Fruit fly (Drosophila melanogaster) whole organism, larva: ENCODE data around the gene Tsp86D.
A peak's percentile ranks its signal among the peaks of the same experiment; 100 is the strongest.

Experiments used
- noc ChIP-seq: fragments of 200-800 bp; sonication (Bioruptor generic); optimal IDR thresholded peaks from 3 replicates; lab custom pipeline; 2019; ENCODE audit warnings: missing biosample characterization, mild to moderate bottlenecking, missing genetic modification characterization, moderate library complexity

Tsp86D gene

DNA sequence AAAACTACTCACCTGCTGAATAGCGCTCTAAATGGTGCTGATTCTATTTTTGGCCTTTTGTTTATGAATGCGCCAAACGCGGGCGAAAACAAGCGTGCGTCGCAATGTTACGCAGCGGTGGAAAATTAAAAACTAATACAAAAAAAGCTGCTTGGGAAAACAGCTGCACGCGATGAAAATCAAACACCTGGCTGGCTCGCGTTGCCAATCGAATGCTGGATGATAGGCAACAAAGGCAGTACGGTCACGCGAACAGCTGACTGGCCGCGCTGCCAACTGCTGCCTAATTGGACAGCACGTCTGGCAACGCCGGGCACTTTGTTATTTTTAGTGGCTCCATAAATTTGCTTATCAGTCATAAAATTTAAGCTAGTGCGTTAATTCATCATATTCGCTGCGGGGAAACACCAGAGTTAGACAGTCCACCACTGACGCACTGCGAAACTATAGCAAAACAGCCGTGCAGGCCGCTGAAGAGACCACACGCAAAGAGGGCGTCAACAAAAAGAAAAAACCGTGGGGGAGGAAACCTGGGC, at the start of gene Tsp86D, which contains the start of gene SelR:
Gene Tsp86D (plus strand): TSS at position 282 of the 536 bp plus-strand sequence.
Gene SelR (minus strand): TSS at position 216 of the 536 bp plus-strand sequence.
- peak; percentile 92 for TF ChIP-seq noc

DNA sequence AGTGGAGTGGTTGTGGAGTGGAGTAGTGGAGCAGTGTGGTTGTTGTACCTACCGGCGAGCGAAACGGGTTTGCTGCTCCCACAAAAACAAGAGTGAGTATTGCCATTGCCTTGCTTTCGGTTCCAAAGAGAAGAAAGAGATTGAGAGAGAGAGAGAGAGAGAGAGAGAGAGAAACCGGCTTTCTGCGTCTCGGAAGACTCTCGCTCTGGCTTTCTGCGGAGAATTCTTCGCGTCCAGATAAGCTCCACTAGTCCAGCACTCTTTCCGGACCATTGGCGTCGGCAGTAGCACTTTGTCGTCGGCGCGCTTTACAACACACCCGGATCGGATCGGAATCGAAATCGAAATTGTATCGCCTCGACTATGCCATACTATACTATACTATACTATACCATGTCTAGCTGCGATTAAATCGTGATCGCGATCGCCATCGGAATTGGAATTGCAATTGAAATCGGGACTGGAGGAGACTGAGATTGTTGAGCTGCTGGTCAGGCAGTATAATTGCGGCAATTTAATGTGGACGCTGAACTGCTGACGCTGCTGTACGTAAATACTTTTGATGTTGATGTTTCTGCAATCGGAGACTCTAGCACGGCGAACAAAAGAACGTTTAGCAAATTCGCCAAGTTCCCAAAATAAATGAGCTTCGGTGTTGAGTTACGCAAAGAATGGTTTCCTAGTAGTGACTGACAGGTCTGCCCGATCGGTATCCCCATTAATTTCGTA, 41.5 kb upstream of the Tsp86D start, which contains the start of gene Cad86C:
Gene Cad86C (plus strand): TSS at position 284 of the 729 bp plus-strand sequence.
- TF ChIP-seq noc = no peak

DNA sequence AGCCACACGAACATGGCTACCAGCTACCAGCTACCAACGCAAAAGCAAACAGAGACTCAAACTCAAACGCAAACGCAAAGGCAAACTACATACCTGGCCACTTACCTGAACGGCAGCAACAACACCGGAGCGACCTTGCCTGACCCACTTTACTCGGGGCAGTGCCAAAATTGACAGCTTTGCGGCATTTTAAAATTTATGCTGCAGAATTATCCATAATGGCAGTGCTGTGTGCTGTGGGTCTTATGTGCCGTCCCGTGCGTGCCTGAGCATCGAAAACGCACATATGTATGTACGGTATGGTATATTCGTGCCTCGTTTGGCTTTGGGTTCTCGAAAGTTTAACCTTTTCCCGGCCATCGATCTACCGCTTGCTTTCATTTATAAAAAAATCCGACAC, 39.8 kb upstream of the Tsp86D start:
- no peak for TF ChIP-seq noc

DNA sequence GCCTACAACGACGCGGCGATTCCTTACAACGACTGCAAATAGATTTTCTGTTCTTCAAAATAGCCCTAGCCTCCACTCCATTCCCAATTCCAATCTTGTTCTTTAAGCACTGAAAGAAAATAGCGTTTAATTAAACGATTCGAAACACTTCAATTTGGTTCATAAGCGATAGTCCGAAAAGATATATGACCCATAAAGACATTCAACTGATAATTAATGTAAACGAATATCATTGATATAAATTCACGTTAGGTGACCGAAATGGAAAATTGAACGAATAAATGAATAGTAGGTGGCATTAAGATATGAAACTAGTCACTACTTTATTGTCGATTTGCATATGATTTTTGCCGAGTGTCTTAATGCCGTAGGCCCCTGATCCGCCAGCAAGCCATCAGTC, 38.8 kb upstream of the Tsp86D start:
- TF ChIP-seq noc = no peak

DNA sequence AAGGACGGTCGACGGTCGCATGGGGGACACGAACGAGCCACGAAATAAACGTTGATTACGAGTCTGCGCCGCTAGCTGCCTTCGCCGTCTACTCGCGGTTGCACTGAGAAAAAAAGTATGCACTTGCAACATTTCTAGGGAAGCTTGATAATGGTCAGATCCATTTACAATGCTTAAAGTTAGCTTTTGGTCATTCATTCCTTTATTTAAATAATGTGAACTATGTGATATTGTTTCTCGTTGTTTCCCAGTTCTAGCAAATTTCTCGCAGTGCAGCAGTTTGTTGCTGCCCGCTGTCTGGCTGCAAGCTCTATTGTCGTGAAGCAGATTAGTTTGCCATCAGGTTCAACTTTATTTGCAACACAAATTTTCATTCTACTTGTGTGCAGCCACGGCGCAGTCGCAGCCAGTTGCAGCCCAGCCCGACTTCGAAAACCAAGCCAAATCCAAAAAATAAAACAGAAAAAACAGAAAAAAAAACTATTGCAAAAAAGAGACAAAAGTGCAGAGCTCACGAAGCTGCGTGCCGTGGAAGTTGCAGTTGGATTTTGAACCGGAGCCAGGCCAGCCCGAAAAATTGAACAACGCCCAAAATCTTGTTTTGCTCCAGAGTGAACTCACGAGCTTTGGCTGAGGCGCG, 35.9 kb upstream of the Tsp86D start:
- no peak for TF ChIP-seq noc

DNA sequence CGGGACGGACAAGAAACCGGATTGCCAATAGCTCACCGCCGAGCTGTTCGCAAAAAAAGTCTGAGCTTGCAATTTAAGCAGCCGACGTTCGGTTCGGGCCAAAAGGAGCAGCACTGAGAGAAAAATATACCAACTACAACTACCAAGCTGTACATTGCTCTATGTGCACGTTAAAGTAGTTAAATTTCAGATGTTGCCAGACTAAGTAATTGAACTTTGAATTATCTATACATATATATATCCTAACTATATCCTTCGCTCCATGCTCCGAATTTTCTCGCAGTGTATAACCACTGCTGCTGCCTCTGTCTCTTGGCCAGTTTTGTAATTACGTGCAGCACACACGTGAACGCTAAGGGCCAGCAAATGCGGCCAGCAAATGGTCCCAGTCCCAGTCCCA, 33.6 kb upstream of the Tsp86D start:
- no peak for TF ChIP-seq noc

DNA sequence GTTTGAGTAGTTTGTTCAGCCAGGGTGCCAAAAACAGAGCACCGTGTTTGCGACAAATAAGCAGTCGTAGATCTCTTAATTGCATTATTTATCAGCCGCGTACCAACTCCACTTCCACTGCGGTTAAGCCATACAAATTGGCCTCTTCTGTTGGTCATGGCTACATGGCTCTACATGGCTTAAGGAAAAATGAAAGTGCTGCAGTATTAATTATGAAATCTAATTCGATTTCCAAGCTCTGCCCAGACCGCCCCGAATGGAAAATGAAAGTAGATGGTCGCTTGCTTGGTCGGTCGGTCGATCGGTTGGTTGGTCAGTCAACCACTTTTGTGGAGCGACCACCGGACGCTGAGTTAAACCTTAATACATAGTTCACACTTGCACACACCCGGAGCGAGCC, 31.6 kb upstream of the Tsp86D start:
- no peak for TF ChIP-seq noc

DNA sequence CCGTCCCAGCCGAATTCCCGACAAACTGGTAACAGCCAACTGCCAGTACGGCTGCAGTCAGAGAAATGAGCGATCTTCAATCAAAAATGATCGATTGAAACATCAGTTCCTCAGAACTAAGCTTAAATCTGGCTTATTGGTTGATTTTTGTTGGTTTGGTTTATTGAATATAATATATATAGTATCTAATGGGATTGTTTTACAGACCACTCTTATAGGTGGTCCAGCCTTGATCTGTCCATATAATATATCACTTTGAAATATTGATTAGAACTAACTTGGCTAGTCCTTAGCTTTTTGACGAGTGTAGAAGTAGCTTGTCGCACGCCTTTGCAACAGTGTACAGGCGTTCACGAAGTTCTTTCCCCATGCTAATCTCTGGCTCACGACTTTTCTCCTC, 26.1 kb upstream of the Tsp86D start:
- TF ChIP-seq noc = no peak

DNA sequence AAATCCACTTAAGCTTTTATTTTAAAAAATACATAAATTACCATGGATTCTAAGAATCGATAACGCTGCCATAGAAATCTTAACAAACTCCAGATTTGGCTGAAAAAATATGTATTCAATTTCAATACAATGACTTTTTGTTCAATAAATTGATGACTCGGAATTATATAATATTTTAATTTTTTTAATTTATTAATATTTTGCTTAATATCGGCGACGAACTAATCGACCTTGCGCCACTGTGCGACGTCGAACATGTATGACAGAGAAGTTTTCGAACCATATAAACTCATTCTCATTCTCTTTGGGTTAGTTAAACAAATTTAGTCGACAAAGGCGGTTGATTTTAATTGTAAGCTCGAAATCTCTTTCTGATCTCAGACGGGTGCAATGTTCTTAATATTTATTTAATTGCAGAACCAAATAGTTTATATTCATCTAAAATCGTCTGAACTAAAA, 19.0 kb upstream of the Tsp86D start, which contains the start of gene CG42394:
Gene CG42394 (plus strand): TSS at position 311 of the 459 bp plus-strand sequence.
- peak; percentile 86 for TF ChIP-seq noc

DNA sequence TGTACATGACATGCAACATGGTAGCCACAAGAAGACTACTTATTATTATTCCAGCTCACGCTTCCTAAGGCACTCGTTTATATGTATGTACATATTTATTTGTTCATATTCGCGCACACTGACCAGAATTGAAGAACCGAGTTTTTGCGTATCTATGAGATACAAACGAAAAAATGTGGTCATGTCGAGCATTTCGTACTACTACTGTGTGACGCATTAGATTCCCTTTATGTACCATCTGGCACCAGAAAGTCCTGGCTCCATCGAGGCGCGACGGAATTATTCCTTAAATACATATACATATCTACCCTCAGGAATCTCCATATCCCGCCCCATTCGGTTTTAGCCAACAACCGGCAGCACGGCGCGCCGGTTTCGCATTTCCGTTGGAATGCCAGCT, 17.9 kb upstream of the Tsp86D start:
- no peak for TF ChIP-seq noc

DNA sequence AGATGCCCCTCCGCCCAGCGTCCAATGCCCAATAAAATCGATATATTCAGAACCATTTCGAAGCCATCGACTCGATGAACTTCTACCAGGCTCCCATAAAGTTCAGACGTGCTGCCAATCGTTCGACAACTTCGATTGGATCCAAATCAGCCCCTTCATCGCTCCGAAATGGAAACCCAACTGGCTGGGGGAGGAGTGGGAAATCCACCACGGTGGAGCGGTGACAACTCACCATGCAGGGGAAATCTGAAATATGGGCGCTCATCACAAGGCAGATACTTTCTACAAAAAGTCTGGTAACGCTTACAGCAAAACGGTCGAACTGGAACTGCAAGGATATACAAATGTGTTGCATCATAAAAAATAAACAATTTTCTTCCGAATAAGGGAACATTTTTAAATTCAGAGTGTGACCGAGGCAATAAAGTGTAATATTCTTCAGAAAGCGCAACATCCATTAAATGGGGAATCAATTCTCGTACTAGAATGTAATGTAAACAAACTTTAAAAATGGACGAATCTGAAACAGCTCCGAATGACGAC, 16.2 kb upstream of the Tsp86D start, which contains the start of gene CG4565:
Gene CG4565 (plus strand): TSS at position 493 of the 543 bp plus-strand sequence.
- TF ChIP-seq noc = no peak

DNA sequence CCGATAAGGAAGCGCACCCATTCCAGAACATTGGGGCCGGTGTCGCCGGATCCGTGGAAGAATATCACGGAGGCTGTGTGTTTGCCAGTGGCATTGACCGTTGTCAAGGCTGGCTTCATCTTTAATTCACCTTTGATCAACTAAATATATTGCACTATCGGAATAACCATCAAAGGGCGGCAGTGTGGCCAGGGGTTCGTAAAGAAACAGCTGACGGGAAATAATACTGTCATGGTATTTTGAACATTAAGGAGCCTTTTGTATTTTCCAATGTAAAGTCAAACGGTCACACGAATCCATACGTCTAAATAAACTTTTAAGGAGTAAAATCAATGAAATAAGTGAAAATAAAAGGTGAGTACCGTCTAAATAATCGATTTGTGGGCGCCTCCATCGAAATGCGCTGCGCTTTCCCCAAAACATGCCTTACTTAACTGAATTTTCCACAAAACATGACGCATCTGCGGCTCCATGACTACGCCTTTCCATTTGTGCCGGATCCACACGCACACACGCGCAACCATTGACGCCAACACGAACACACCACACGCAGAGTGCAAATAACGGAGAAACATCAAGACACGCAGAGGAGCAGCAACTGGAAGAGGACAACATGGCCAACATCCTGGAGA, 14.1 kb upstream of the Tsp86D start, which contains the start of the genes CG6567 and CG4511:
Gene CG6567 (minus strand): TSS at position 209 of the 632 bp plus-strand sequence.
Gene CG4511 (plus strand): TSS at position 259 of the 632 bp plus-strand sequence.
- TF ChIP-seq noc = peak; percentile 10

DNA sequence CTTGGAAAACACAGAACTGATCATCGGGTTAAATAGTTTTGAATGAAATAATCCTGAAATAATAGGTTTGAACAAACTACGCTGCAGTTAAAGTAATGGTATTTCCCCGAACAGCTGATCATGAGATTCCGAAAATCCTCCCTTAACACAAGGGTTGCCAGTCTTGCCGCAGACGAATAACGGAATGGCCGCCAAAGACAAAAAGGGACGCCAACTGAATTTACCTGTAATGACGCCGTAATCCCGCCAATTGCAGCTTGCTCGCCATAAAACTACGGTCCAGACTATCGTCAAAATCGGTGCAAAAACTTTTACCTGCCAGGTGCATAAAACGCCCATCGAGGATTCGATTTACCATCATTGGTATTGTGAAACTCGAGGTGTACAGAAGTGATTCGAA, 11.9 kb upstream of the Tsp86D start, which contains the start of gene CG4570:
Gene CG4570 (plus strand): TSS at position 190 of the 400 bp plus-strand sequence.
- TF ChIP-seq noc = no peak

DNA sequence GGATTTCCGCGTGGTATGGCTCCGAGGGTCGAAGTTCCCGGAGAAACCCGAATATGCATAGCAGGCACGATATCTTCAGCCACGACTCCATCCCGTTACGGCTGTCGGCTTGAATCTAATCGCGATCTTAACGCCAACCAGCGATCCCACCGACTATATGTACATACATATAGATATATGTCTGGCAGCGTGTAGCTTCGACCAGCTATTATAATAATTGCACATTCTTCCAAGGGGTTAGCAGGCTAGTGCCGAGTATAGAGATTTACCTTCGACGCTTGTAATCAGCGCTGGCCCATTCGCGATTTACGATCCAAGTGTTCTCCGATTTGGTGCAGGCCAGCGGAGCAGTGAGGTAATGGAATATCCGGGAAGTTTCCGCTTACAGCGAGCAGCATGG, 8.8 kb upstream of the Tsp86D start, which contains the start of gene CG14694:
Gene CG14694 (minus strand): TSS at position 101 of the 400 bp plus-strand sequence.
- no peak for TF ChIP-seq noc

DNA sequence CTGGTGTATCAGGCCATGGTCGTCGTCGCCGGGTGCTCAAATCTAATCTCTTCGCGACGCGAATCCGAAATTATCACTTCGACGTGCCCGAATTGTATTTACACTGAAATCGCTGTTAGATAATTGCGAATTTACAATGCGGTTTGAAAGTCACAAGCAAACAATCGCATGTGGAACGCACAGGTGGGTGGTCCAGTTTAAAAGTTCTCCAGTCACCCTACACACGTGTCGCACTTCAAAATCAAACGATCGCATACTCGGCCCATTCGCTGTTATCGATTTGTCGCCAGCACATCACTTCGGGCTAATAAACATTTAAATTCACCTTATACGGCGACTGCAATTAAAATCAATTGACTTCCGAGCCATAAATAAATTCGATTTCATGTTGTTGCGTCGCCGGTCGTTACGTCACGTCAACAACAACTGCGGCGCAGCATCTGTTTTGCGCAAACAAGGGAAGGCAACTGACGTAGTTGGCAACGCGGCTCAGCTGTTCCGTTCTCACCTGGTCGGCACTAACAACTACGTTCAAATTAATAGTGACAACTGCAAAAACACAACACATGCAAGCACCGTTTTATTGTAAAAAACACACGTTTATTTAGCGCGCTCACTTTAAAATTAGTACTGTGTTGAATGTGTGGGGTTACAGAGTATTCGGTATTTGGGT, 5.6 kb upstream of the Tsp86D start, which contains the start of gene CG6574:
Gene CG6574 (minus strand): TSS at position 216 of the 673 bp plus-strand sequence.
- peak; percentile 46 for TF ChIP-seq noc

DNA sequence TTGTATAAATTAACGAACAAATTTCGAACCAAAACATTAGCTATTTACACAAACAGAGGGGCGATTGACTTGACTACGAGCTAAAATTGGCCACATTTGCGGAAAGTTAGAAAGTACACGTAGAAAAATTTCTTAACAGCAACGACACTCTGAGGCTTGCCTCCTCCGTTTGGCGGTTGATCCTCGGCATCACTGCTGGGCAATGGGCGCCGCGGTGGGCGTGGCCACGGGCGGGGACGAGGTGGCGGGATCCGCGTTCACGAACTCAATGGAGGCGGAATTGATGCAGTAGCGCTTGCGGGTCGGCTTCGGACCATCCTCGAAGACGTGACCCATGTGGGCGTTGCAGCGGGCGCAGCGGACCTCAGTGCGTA, 5.1 kb upstream of the Tsp86D start:
- no peak for TF ChIP-seq noc
